Fruit fly (Drosophila melanogaster) whole organism, embryonic: ENCODE data around the gene Top3alpha.

Experiments
- B-H1 ChIP-seq: fragments of 200-800 bp; sonication (Bioruptor generic); IDR thresholded peaks from 3 replicates; pipeline ENCODE4 v1.3.6; 2022; ENCODE audit warnings: missing biosample characterization, missing genetic modification characterization
- Bteb2 ChIP-seq: fragments of 200-800 bp; sonication (Bioruptor generic); optimal IDR thresholded peaks from 2 replicates; lab custom pipeline; 2016; ENCODE audit warnings: missing biosample characterization, missing genetic modification characterization
- C15 ChIP-seq: fragments of 200-800 bp; sonication (Bioruptor generic); IDR thresholded peaks from 3 replicates; pipeline ENCODE4 v1.3.6; 2022; ENCODE audit warnings: missing biosample characterization, missing genetic modification characterization
- CG10209 ChIP-seq: fragments of 200-800 bp; sonication (Bioruptor generic); optimal IDR thresholded peaks from 3 replicates; lab custom pipeline; 2017; ENCODE audit warnings: missing biosample characterization, mild to moderate bottlenecking, missing genetic modification characterization, missing genetic modification reagents
- CG10267 ChIP-seq: fragments of 200-800 bp; sonication (Bioruptor generic); optimal IDR thresholded peaks from 2 replicates; lab custom pipeline; 2018; ENCODE audit warnings: missing biosample characterization, mild to moderate bottlenecking, missing genetic modification characterization, moderate library complexity
- CG10431 ChIP-seq: fragments of 200-800 bp; sonication (Bioruptor generic); optimal IDR thresholded peaks from 3 replicates; lab custom pipeline; 2018; ENCODE audit warnings: missing biosample characterization, mild to moderate bottlenecking, missing genetic modification characterization
- CG12659 ChIP-seq: fragments of 200-800 bp; sonication (Bioruptor generic); optimal IDR thresholded peaks from 3 replicates; lab custom pipeline; 2017; ENCODE audit warnings: mild to moderate bottlenecking, missing biosample characterization, missing genetic modification reagents, missing genetic modification characterization
- CG14050 ChIP-seq: fragments of 200-800 bp; sonication (Bioruptor generic); IDR thresholded peaks from 3 replicates; pipeline ENCODE4 v1.3.6; 2022; ENCODE audit warnings: missing biosample characterization, missing genetic modification characterization
- CG15514 ChIP-seq: fragments of 200-800 bp; sonication (Bioruptor generic); optimal IDR thresholded peaks from 3 replicates; lab custom pipeline; 2017; ENCODE audit warnings: missing biosample characterization, missing genetic modification characterization, mild to moderate bottlenecking, moderate library complexity, missing genetic modification reagents
- CG15696 ChIP-seq: fragments of 200-800 bp; sonication (Bioruptor generic); optimal IDR thresholded peaks from 2 replicates; lab custom pipeline; 2019; ENCODE audit warnings: missing biosample characterization, mild to moderate bottlenecking, missing genetic modification characterization, moderate library complexity
- CG1647 ChIP-seq: fragments of 200-800 bp; sonication (Bioruptor generic); optimal IDR thresholded peaks from 3 replicates; lab custom pipeline; 2016; ENCODE audit warnings: missing biosample characterization, missing genetic modification characterization
- CG18011 ChIP-seq: fragments of 200-800 bp; sonication (Bioruptor generic); optimal IDR thresholded peaks from 2 replicates; lab custom pipeline; 2017; ENCODE audit warnings: missing biosample characterization, missing genetic modification characterization, mild to moderate bottlenecking, moderate library complexity, missing genotype
- CG2116 ChIP-seq: fragments of 200-800 bp; sonication (Bioruptor generic); optimal IDR thresholded peaks from 3 replicates; lab custom pipeline; 2018; ENCODE audit warnings: missing biosample characterization, mild to moderate bottlenecking, missing genetic modification characterization
- CG2202 ChIP-seq: fragments of 200-800 bp; sonication (Bioruptor generic); optimal IDR thresholded peaks from 2 replicates; lab custom pipeline; 2018; ENCODE audit warnings: missing biosample characterization, mild to moderate bottlenecking, missing genetic modification characterization
- CG30403 ChIP-seq: fragments of 200-800 bp; sonication (Bioruptor generic); optimal IDR thresholded peaks from 3 replicates; lab custom pipeline; 2016; ENCODE audit warnings: missing biosample characterization, missing genetic modification characterization
- CG34422 ChIP-seq: fragments of 200-800 bp; sonication (Bioruptor generic); IDR thresholded peaks from 3 replicates; pipeline ENCODE4 v1.3.6; 2022; ENCODE audit warnings: missing biosample characterization, missing genetic modification characterization
- CG5953 ChIP-seq: fragments of 200-800 bp; sonication (Bioruptor generic); IDR thresholded peaks from 2 replicates; pipeline ENCODE4 v1.3.6; 2022; ENCODE audit warnings: missing biosample characterization, missing genetic modification characterization
- CG7963 ChIP-seq: fragments of 200-800 bp; sonication (Bioruptor generic); IDR thresholded peaks from 3 replicates; pipeline ENCODE4 v1.3.6; 2022; ENCODE audit warnings: missing biosample characterization, missing genetic modification characterization; ENCODE audit not compliant: partially characterized antibody
- CG8944 ChIP-seq: fragments of 200-800 bp; sonication (Bioruptor generic); optimal IDR thresholded peaks from 3 replicates; lab custom pipeline; 2016; ENCODE audit warnings: missing biosample characterization, missing genetic modification characterization
- CG9215 ChIP-seq: fragments of 200-800 bp; sonication (Bioruptor generic); IDR thresholded peaks from 2 replicates; pipeline ENCODE4 v1.3.6; 2022; ENCODE audit warnings: missing biosample characterization, missing genetic modification characterization
- Dad ChIP-seq: fragments of 200-800 bp; sonication (Bioruptor generic); optimal IDR thresholded peaks from 3 replicates; lab custom pipeline; 2016; ENCODE audit warnings: missing biosample characterization, missing genetic modification characterization
- Dll ChIP-seq: fragments of 200-800 bp; sonication (Bioruptor generic); IDR thresholded peaks from 4 replicates; pipeline ENCODE4 v1.3.6; 2022; ENCODE audit warnings: missing biosample characterization, missing genetic modification characterization; ENCODE audit not compliant: partially characterized antibody
- Dref ChIP-seq: fragments of 200-800 bp; sonication (Bioruptor generic); IDR thresholded peaks from 2 replicates; pipeline ENCODE4 v1.3.6; 2022; ENCODE audit warnings: missing biosample characterization, missing genetic modification characterization
- E2f2 ChIP-seq: fragments of 200-800 bp; sonication (Bioruptor generic); IDR thresholded peaks from 2 replicates; pipeline ENCODE4 v1.3.6; 2022; ENCODE audit warnings: missing biosample characterization, missing genetic modification characterization
- Ets97D ChIP-seq: fragments of 200-800 bp; sonication (Bioruptor generic); optimal IDR thresholded peaks from 3 replicates; lab custom pipeline; 2016; ENCODE audit warnings: missing biosample characterization, missing genetic modification characterization
- H15 ChIP-seq: fragments of 200-800 bp; sonication (Bioruptor generic); IDR thresholded peaks from 3 replicates; pipeline ENCODE4 v1.3.6; 2022; ENCODE audit warnings: missing biosample characterization, missing genetic modification characterization
- HLH4C ChIP-seq: fragments of 200-800 bp; sonication (Bioruptor generic); IDR thresholded peaks from 3 replicates; pipeline ENCODE4 v1.3.6; 2022; ENCODE audit warnings: missing biosample characterization, missing genetic modification characterization; ENCODE audit not compliant: partially characterized antibody
- Jarid2 ChIP-seq: fragments of 200-800 bp; sonication (Bioruptor generic); optimal IDR thresholded peaks from 3 replicates; lab custom pipeline; 2017; ENCODE audit warnings: mild to moderate bottlenecking, missing biosample characterization, missing genetic modification reagents, missing genetic modification characterization
- Lim3 ChIP-seq: fragments of 200-800 bp; sonication (Bioruptor generic); IDR thresholded peaks from 2 replicates; pipeline ENCODE4 v1.3.6; 2022; ENCODE audit warnings: missing biosample characterization, missing genetic modification characterization
- MBD-R2 ChIP-seq: fragments of 200-800 bp; sonication (Bioruptor generic); IDR thresholded peaks from 2 replicates; pipeline ENCODE4 v1.3.6; 2022; ENCODE audit warnings: missing biosample characterization, missing genetic modification characterization
- MESR4 ChIP-seq: fragments of 200-800 bp; sonication (Bioruptor generic); optimal IDR thresholded peaks from 2 replicates; lab custom pipeline; 2018; ENCODE audit warnings: missing biosample characterization, mild to moderate bottlenecking, missing genetic modification characterization, moderate library complexity
- Max ChIP-seq: fragments of 200-800 bp; sonication (Bioruptor generic); optimal IDR thresholded peaks from 2 replicates; lab custom pipeline; 2016; ENCODE audit warnings: missing biosample characterization, mild to moderate bottlenecking, missing genetic modification characterization
- Scr ChIP-seq: fragments of 200-800 bp; sonication (Bioruptor generic); IDR thresholded peaks from 2 replicates; pipeline ENCODE4 v1.3.6; 2022; ENCODE audit warnings: missing biosample characterization, missing genetic modification characterization; ENCODE audit not compliant: partially characterized antibody
- Six4 ChIP-seq: fragments of 200-800 bp; sonication (Bioruptor generic); optimal IDR thresholded peaks from 2 replicates; lab custom pipeline; 2016; ENCODE audit warnings: missing biosample characterization, missing genetic modification characterization
- Usf ChIP-seq: fragments of 200-800 bp; sonication (Bioruptor generic); optimal IDR thresholded peaks from 2 replicates; lab custom pipeline; 2017; ENCODE audit warnings: missing genotype, missing biosample characterization, missing genetic modification characterization
- amos ChIP-seq: fragments of 200-800 bp; sonication (Bioruptor generic); IDR thresholded peaks from 2 replicates; pipeline ENCODE4 v1.3.6; 2022; ENCODE audit warnings: missing biosample characterization, missing genetic modification characterization; ENCODE audit not compliant: partially characterized antibody
- cas ChIP-seq: fragments of 200-800 bp; sonication (Bioruptor generic); IDR thresholded peaks from 2 replicates; pipeline ENCODE4 v1.3.6; 2022; ENCODE audit warnings: missing biosample characterization, missing genetic modification characterization
- gsb ChIP-seq: fragments of 200-800 bp; sonication (Bioruptor generic); IDR thresholded peaks from 2 replicates; pipeline ENCODE4 v1.3.6; 2022; ENCODE audit warnings: missing biosample characterization, missing genetic modification characterization
- gt ChIP-seq: fragments of 200-800 bp; sonication (Bioruptor generic); IDR thresholded peaks from 2 replicates; pipeline ENCODE4 v1.3.6; 2022; ENCODE audit warnings: missing biosample characterization, missing genetic modification characterization
- hbn ChIP-seq: fragments of 200-800 bp; sonication (Bioruptor generic); IDR thresholded peaks from 2 replicates; pipeline ENCODE4 v1.3.6; 2022; ENCODE audit warnings: missing biosample characterization, missing genetic modification characterization; ENCODE audit not compliant: partially characterized antibody
- hth ChIP-seq: fragments of >200 bp; optimal IDR thresholded peaks from 2 replicates; lab custom pipeline; 2017; ENCODE audit warnings: inconsistent platforms
- kah ChIP-seq: fragments of 200-800 bp; sonication (Bioruptor generic); optimal IDR thresholded peaks from 2 replicates; lab custom pipeline; 2018; ENCODE audit warnings: missing biosample characterization, mild to moderate bottlenecking, missing genetic modification characterization
- lbe ChIP-seq: fragments of 200-800 bp; sonication (Bioruptor generic); optimal IDR thresholded peaks from 2 replicates; lab custom pipeline; 2016; ENCODE audit warnings: missing biosample characterization, mild to moderate bottlenecking, missing genetic modification characterization
- mam ChIP-seq: fragments of 200-800 bp; sonication (Bioruptor generic); optimal IDR thresholded peaks from 3 replicates; lab custom pipeline; 2016; ENCODE audit warnings: missing biosample characterization, missing genetic modification characterization
- phol ChIP-seq: fragments of 200-800 bp; sonication (Bioruptor generic); optimal IDR thresholded peaks from 3 replicates; lab custom pipeline; 2018; ENCODE audit warnings: missing biosample characterization, mild to moderate bottlenecking, missing genetic modification characterization, moderate library complexity
- salm ChIP-seq: fragments of 200-800 bp; sonication (Bioruptor generic); optimal IDR thresholded peaks from 2 replicates; lab custom pipeline; 2018; ENCODE audit warnings: missing biosample characterization, mild to moderate bottlenecking, missing genetic modification characterization
- stc ChIP-seq: fragments of 200-800 bp; sonication (Bioruptor generic); IDR thresholded peaks from 2 replicates; pipeline ENCODE4 v1.3.6; 2022; ENCODE audit warnings: missing biosample characterization, missing genetic modification characterization
- stwl ChIP-seq: fragments of 200-800 bp; sonication (Bioruptor generic); optimal IDR thresholded peaks from 3 replicates; lab custom pipeline; 2018; ENCODE audit warnings: missing biosample characterization, mild to moderate bottlenecking, missing genetic modification characterization, moderate library complexity
- tll ChIP-seq, 2 experiments: fragments of 200-800 bp in 1 of 2; fragments of >200 bp in 1 of 2; sonication (Bioruptor generic) in 1 of 2; optimal IDR thresholded peaks; 2 replicates each; lab custom pipeline; 2017 to 2019; ENCODE audit warnings: missing biosample characterization in 2 of 2, missing genetic modification characterization in 2 of 2, mild to moderate bottlenecking in 1 of 2, moderate library complexity in 1 of 2
- unpg ChIP-seq: fragments of 200-800 bp; sonication (Bioruptor generic); optimal IDR thresholded peaks from 3 replicates; lab custom pipeline; 2018; ENCODE audit warnings: missing biosample characterization, mild to moderate bottlenecking, missing genetic modification characterization, moderate library complexity
- zen2 ChIP-seq: fragments of 200-800 bp; sonication (Bioruptor generic); IDR thresholded peaks from 3 replicates; pipeline ENCODE4 v1.3.6; 2022; ENCODE audit warnings: missing biosample characterization, missing genetic modification characterization; ENCODE audit not compliant: partially characterized antibody

The Top3alpha gene

dm6 chr2L:19484539-19484938, 13.4 kb upstream of the Top3alpha start, which contains the start of the genes CG10195 and CG13084 (continued):
- TF ChIP-seq Ets97D (GFP tag; lab: Kevin White, UChicago): no peak
- TF ChIP-seq Max (GFP tag; lab: Kevin White, UChicago): no peak
- TF ChIP-seq HLH4C (GFP tag; lab: Robert Waterston, UW): peak; percentile 15; the same call in 1 of the 3 replicates
- TF ChIP-seq CG34422 (GFP tag; lab: Robert Waterston, UW): no peak
- no peak for TF ChIP-seq phol (tag; lab: Kevin White, UChicago)
- TF ChIP-seq CG14050 (GFP tag; lab: Robert Waterston, UW): no peak
- no peak for TF ChIP-seq C15
- no peak for TF ChIP-seq CG8944 (GFP tag; lab: Kevin White, UChicago)
- no peak for TF ChIP-seq Six4
- no peak for TF ChIP-seq lbe
- TF ChIP-seq CG15696 (tag; lab: Kevin White, UChicago): no peak
- TF ChIP-seq mam (GFP tag; lab: Kevin White, UChicago): no peak
- peak; percentile 53 for TF ChIP-seq CG2116 (GFP tag; lab: Kevin White, UChicago)
- TF ChIP-seq Scr (GFP tag; lab: Robert Waterston, UW): 0 out of 2 replicates have a peak, but pooled peaks have one; percentile 24
- TF ChIP-seq CG10267 (tag; lab: Kevin White, UChicago): no peak
- no peak for TF ChIP-seq CG15514 (GFP tag; lab: Kevin White, UChicago)
- TF ChIP-seq Dad (GFP tag; lab: Kevin White, UChicago): no peak
- no peak for TF ChIP-seq stwl (tag; lab: Kevin White, UChicago)
- TF ChIP-seq CG10431: no peak
- TF ChIP-seq kah (GFP tag; lab: Kevin White, UChicago): peak; percentile 3
- no peak for TF ChIP-seq gsb (GFP tag; lab: Robert Waterston, UW)
- no peak for TF ChIP-seq tll (GFP tag; optimal IDR thresholded peaks at IDR 0.05; lab: Kevin White, UChicago)
- TF ChIP-seq MBD-R2 (GFP tag; lab: Robert Waterston, UW): peak; percentile 18; the same call in 1 of the 2 replicates
- TF ChIP-seq CG18011 (GFP tag; lab: Kevin White, UChicago): no peak
- TF ChIP-seq Bteb2 (GFP tag; lab: Kevin White, UChicago): no peak
- peak; percentile 31; the same call in 1 of the 2 replicates for TF ChIP-seq hbn
- peak; percentile 91 for TF ChIP-seq E2f2 (GFP tag; lab: Robert Waterston, UW)
- TF ChIP-seq stc (GFP tag; lab: Robert Waterston, UW): no peak
- no peak for TF ChIP-seq CG9215
- peak; percentile 42; the same call in 1 of the 3 replicates for TF ChIP-seq zen2 (GFP tag; lab: Robert Waterston, UW)
- TF ChIP-seq Usf: no peak
- TF ChIP-seq cas (GFP tag; lab: Robert Waterston, UW): no peak
- no peak for TF ChIP-seq CG30403
- TF ChIP-seq Dll (GFP tag; lab: Robert Waterston, UW): peak; percentile 63; the same call in 3 of the 4 replicates
- no peak for TF ChIP-seq H15 (GFP tag; lab: Robert Waterston, UW)
- no peak for TF ChIP-seq CG2202 (tag; lab: Kevin White, UChicago)
- peak; percentile 70 for TF ChIP-seq Dref (GFP tag; lab: Robert Waterston, UW)
- TF ChIP-seq hth (lab: Kevin White, UChicago): no peak
- TF ChIP-seq salm (tag; lab: Kevin White, UChicago): no peak
- no peak for TF ChIP-seq gt (GFP tag; lab: Robert Waterston, UW)
- TF ChIP-seq CG7963 (GFP tag; lab: Robert Waterston, UW): no peak
- TF ChIP-seq CG10209 (GFP tag; lab: Kevin White, UChicago): no peak
- TF ChIP-seq amos (GFP tag; lab: Robert Waterston, UW): peak; percentile 28; the same call in 1 of the 2 replicates
- TF ChIP-seq unpg (GFP tag; lab: Kevin White, UChicago): no peak
- no peak for TF ChIP-seq CG5953 (GFP tag; lab: Robert Waterston, UW)
- no peak for TF ChIP-seq CG1647 (GFP tag; lab: Kevin White, UChicago)
- TF ChIP-seq CG12659 (GFP tag; lab: Kevin White, UChicago): no peak
- TF ChIP-seq Jarid2 (GFP tag; lab: Kevin White, UChicago): no peak
- no peak for TF ChIP-seq MESR4 (GFP tag; lab: Kevin White, UChicago)
- no peak for TF ChIP-seq B-H1 (GFP tag; lab: Robert Waterston, UW)
- no peak for TF ChIP-seq Lim3 (GFP tag; lab: Robert Waterston, UW)
